Fruit fly (Drosophila melanogaster): Measurements from ENCODE around the gene KaiR1D.
A peak's percentile ranks its signal among the peaks of the same experiment; 100 is the strongest.

The KaiR1D gene

DNA sequence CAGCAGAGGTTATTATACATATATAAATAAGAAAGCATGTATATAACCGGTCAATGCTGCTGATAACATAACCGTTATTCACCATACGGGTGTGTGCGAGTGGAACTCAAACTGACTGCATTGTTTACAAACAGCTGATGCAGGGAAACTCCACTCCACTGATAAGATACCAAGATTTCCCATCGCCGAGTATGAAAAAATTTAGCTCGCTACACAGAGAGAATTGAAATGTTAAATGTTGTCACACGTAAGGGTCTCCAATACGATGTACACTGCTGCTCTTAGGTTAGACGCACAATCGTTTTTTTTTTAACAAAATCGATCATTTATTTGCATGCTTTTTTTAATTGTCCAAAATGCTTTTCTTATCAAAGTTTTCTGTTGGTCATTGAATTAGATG is 32.4 kb downstream of the KaiR1D start (continued):
- TF ChIP-seq sens-2 (GFP tag; IDR thresholded peaks at IDR 0.05) (0 out of 2 replicates have a peak, but pooled peaks have one; percentile 12), CG4617 (GFP tag; optimal IDR thresholded peaks at IDR 0.05; ENCODE audit: borderline replicate concordance) (no peak), Hr51 (GFP tag; optimal IDR thresholded peaks at IDR 0.05) (peak in 1 of 2 experiments; percentile 29), CG14667 (GFP tag; IDR thresholded peaks at IDR 0.05) (no peak), Ada2b (GFP tag; IDR thresholded peaks at IDR 0.05) (0 out of 2 replicates have a peak, but pooled peaks have one; percentile 12), CG17385 (GFP tag; optimal IDR thresholded peaks at IDR 0.05) (peak; percentile 14), Ptx1 (GFP tag; IDR thresholded peaks at IDR 0.05) (peak; percentile 38; the same call in 1 of the 2 replicates), slbo (GFP tag; IDR thresholded peaks at IDR 0.05) (peak; percentile 62; the same call in 1 of the 2 replicates), zf30C (GFP tag; optimal IDR thresholded peaks at IDR 0.05) (peak; percentile 62), CG11093 (GFP tag; IDR thresholded peaks at IDR 0.05) (no peak), CG32767 (GFP tag; IDR thresholded peaks at IDR 0.05) (no peak), Gug (GFP tag; IDR thresholded peaks at IDR 0.05) (no peak), CG17359 (tag; optimal IDR thresholded peaks at IDR 0.05) (peak; percentile 16), z (GFP tag; IDR thresholded peaks at IDR 0.05) (peak; percentile 83), bsh (GFP tag; optimal IDR thresholded peaks at IDR 0.05) (peak in 1 of 2 experiments; percentile 55), CG13424 (tag; optimal IDR thresholded peaks at IDR 0.05) (peak; percentile 21), tup (GFP tag; optimal IDR thresholded peaks at IDR 0.05) (no peak), CG18476 (GFP tag; optimal IDR thresholded peaks at IDR 0.05) (no peak), dati (GFP tag; IDR thresholded peaks at IDR 0.05) (0 out of 2 replicates have a peak, but pooled peaks have one; percentile 3), CG2120 (GFP tag; optimal IDR thresholded peaks at IDR 0.05) (peak; percentile 21), CG11247 (GFP tag; IDR thresholded peaks at IDR 0.05) (no peak), ci (GFP tag; IDR thresholded peaks at IDR 0.05) (peak; percentile 62; the same call in 1 of the 3 replicates), CG15696 (tag; optimal IDR thresholded peaks at IDR 0.05) (no peak), az2 (GFP tag; optimal IDR thresholded peaks at IDR 0.05) (peak; percentile 57), CkIIα-i1 (GFP tag; IDR thresholded peaks at IDR 0.05) (no peak), CG18619 (GFP tag; optimal IDR thresholded peaks at IDR 0.05) (no peak), Atf-2 (GFP tag; optimal IDR thresholded peaks at IDR 0.05) (peak; percentile 2), Hsf (GFP tag; optimal IDR thresholded peaks at IDR 0.05) (peak; percentile 11), CG18262 (tag; optimal IDR thresholded peaks at IDR 0.05) (peak; percentile 8), CG2712 (tag; optimal IDR thresholded peaks at IDR 0.05) (peak; percentile 35), CG12391 (tag; optimal IDR thresholded peaks at IDR 0.05) (peak; percentile 45), CG1233 (GFP tag; optimal IDR thresholded peaks at IDR 0.05) (no peak), chif (GFP tag; optimal IDR thresholded peaks at IDR 0.05) (peak in 1 of 2 experiments; percentile 29), shn (GFP tag; optimal IDR thresholded peaks at IDR 0.05) (peak; percentile 18), CG34422 (GFP tag; IDR thresholded peaks at IDR 0.05) (peak; percentile 29; the same call in 1 of the 3 replicates), Lpt (GFP tag; optimal IDR thresholded peaks at IDR 0.05) (no peak), Drgx (GFP tag; IDR thresholded peaks at IDR 0.05) (0 out of 2 replicates have a peak, but pooled peaks have one; percentile 37), Xbp1 (GFP tag; optimal IDR thresholded peaks at IDR 0.05) (peak; percentile 54), stwl (tag; optimal IDR thresholded peaks at IDR 0.05) (no peak), NfI (GFP tag; optimal IDR thresholded peaks at IDR 0.05) (peak; percentile 29), Med (GFP tag) (peak; percentile 41), CG14441 (GFP tag; IDR thresholded peaks at IDR 0.05) (peak; percentile 40; the same call in 1 of the 2 replicates), CG2199 (GFP tag; IDR thresholded peaks at IDR 0.05) (0 out of 3 replicates have a peak, but pooled peaks have one; percentile 15), schlank (tag; optimal IDR thresholded peaks at IDR 0.05) (no peak), H2.0 (GFP tag; IDR thresholded peaks at IDR 0.05) (no peak; the same call in 1 of the 2 replicates), Trl (optimal IDR thresholded peaks at IDR 0.05) (no peak), Trl (GFP tag; optimal IDR thresholded peaks at IDR 0.05) (peak; percentile 11), chn (GFP tag; optimal IDR thresholded peaks at IDR 0.05) (peak; percentile 22), unpg (GFP tag; optimal IDR thresholded peaks at IDR 0.05) (peak; percentile 33), Atf6 (GFP tag; IDR thresholded peaks at IDR 0.05) (peak; percentile 32; the same call in 1 of the 2 replicates)

All from whole organism, embryonic.